Worm (Caenorhabditis elegans) whole organism, L4 larva: Measurements from ENCODE around the gene dec-7.

Experiments
- F26F4.8 ChIP-seq: fragments of 200-800 bp; sonication (Bioruptor generic); conservative IDR thresholded peaks from 2 replicates; pipeline ENCODE4 v1.3.6; 2022; ENCODE audit warnings: missing genetic modification characterization, missing compliant biosample characterization
- F37D6.2 ChIP-seq: sonication (generic microtip); optimal IDR thresholded peaks from 2 replicates; lab custom pipeline; 2016; ENCODE audit warnings: mild to moderate bottlenecking, missing genetic modification characterization, missing compliant biosample characterization
- T20F7.1 ChIP-seq: fragments of 200-800 bp; sonication (Bioruptor generic); optimal IDR thresholded peaks from 2 replicates; lab custom pipeline; 2018; ENCODE audit warnings: mild to moderate bottlenecking, missing genetic modification characterization, missing compliant biosample characterization
- T26A8.4 ChIP-seq: fragments of 200-800 bp; sonication (Bioruptor generic); IDR thresholded peaks from 2 replicates; pipeline ENCODE4 v1.3.6; 2022; ENCODE audit warnings: missing genetic modification characterization, missing compliant biosample characterization
- ZK337.2 ChIP-seq: fragments of 200-800 bp; sonication (Bioruptor generic); IDR thresholded peaks from 2 replicates; pipeline ENCODE4 v1.3.6; 2022; ENCODE audit warnings: missing genetic modification reagents, missing genetic modification characterization, missing compliant biosample characterization
- aha-1 ChIP-seq: fragments of 150-350 bp; peaks from one replicate; lab custom pipeline; 2014; ENCODE audit warnings: missing biosample characterization, missing genetic modification characterization
- aly-2 ChIP-seq: sonication (generic microtip); optimal IDR thresholded peaks from 2 replicates; lab custom pipeline; 2018; ENCODE audit warnings: missing biosample characterization, missing genetic modification characterization
- daf-16 ChIP-seq, 3 experiments: sonication (generic microtip); optimal IDR thresholded peaks; 2 replicates each; lab custom pipeline; 2016 to 2017; ENCODE audit warnings: missing genetic modification characterization in 3 of 3, missing genetic modification reagents in 3 of 3, mild to moderate bottlenecking in 2 of 3, missing compliant biosample characterization in 2 of 3, missing biosample characterization in 1 of 3, moderate library complexity in 1 of 3
- daf-19 ChIP-seq: fragments of 200-800 bp; sonication (Bioruptor generic); conservative IDR thresholded peaks from 2 replicates; pipeline ENCODE4 v1.3.6; 2022; ENCODE audit warnings: missing genetic modification characterization, missing compliant biosample characterization
- daf-8 ChIP-seq: fragments of 200-800 bp; sonication (Bioruptor generic); IDR thresholded peaks from 2 replicates; pipeline ENCODE4 v1.3.6; 2022; ENCODE audit warnings: missing genetic modification characterization, missing compliant biosample characterization
- dmd-8 ChIP-seq: fragments of 200-800 bp; sonication (Bioruptor generic); IDR thresholded peaks from 2 replicates; pipeline ENCODE4 v1.3.6; 2022; ENCODE audit warnings: missing genetic modification characterization, missing compliant biosample characterization
- dve-1 ChIP-seq: sonication (generic microtip); optimal IDR thresholded peaks from 2 replicates; lab custom pipeline; 2017; ENCODE audit warnings: antibody characterized with exemption, mild to moderate bottlenecking, missing genetic modification characterization, missing compliant biosample characterization; ENCODE audit not compliant: insufficient read depth
- egl-43 ChIP-seq: fragments of 200-800 bp; sonication (Bioruptor generic); IDR thresholded peaks from 2 replicates; pipeline ENCODE4 v1.3.6; 2022; ENCODE audit warnings: missing genetic modification reagents, missing genetic modification characterization, missing compliant biosample characterization
- fkh-10 ChIP-seq: fragments of 150-350 bp; optimal IDR thresholded peaks from 2 replicates; lab custom pipeline; 2014; ENCODE audit warnings: missing biosample characterization, missing genetic modification reagents, missing genetic modification characterization
- gei-8 ChIP-seq: fragments of 200-800 bp; sonication (Bioruptor generic); optimal IDR thresholded peaks from 2 replicates; lab custom pipeline; 2018; ENCODE audit warnings: mild to moderate bottlenecking, missing genetic modification characterization, missing compliant biosample characterization
- hlh-30 ChIP-seq: sonication (generic microtip); optimal IDR thresholded peaks from 2 replicates; lab custom pipeline; 2017; ENCODE audit warnings: antibody characterized with exemption, mild to moderate bottlenecking, missing genetic modification characterization, missing compliant biosample characterization; ENCODE audit not compliant: insufficient read depth
- hmg-1.1 ChIP-seq: fragments of 200-800 bp; sonication (Bioruptor generic); IDR thresholded peaks from 2 replicates; pipeline ENCODE4 v1.3.6; 2022; ENCODE audit warnings: missing genetic modification reagents, missing genetic modification characterization, missing compliant biosample characterization
- jun-1 ChIP-seq: fragments of 150-350 bp; optimal IDR thresholded peaks from 2 replicates; lab custom pipeline; 2014; ENCODE audit warnings: missing biosample characterization, missing genetic modification reagents, missing genetic modification characterization
- lin-38 ChIP-seq: fragments of 200-800 bp; sonication (Bioruptor generic); IDR thresholded peaks from 2 replicates; pipeline ENCODE4 v1.3.6; 2022; ENCODE audit warnings: missing genetic modification reagents, missing genetic modification characterization, missing compliant biosample characterization
- lir-3 ChIP-seq: sonication (generic microtip); optimal IDR thresholded peaks from 2 replicates; lab custom pipeline; 2016; ENCODE audit warnings: mild to moderate bottlenecking, missing genetic modification characterization, missing compliant biosample characterization
- lsy-2 ChIP-seq, 2 experiments: fragments of 150-350 bp in 1 of 2; sonication (generic microtip) in 1 of 2; optimal IDR thresholded peaks; 2 replicates each; lab custom pipeline; 2014 to 2017; ENCODE audit warnings: missing biosample characterization in 2 of 2, missing genetic modification characterization in 2 of 2
- madf-5 ChIP-seq, 2 experiments: fragments of 200-800 bp; sonication (Bioruptor generic); IDR thresholded peaks; 2 replicates each; pipeline ENCODE4 v1.3.6; 2022; ENCODE audit warnings: missing compliant biosample characterization in 2 of 2, missing genetic modification characterization in 2 of 2
- mdt-29 ChIP-seq: fragments of 200-800 bp; sonication (Bioruptor generic); IDR thresholded peaks from 2 replicates; pipeline ENCODE4 v1.3.6; 2022; ENCODE audit warnings: missing genetic modification reagents, missing genetic modification characterization, missing compliant biosample characterization
- mep-1 ChIP-seq: fragments of 150-350 bp; sonication (generic microtip); optimal IDR thresholded peaks from 3 replicates; lab custom pipeline; 2014; ENCODE audit warnings: missing biosample characterization, missing genetic modification characterization
- mes-2 ChIP-seq: sonication (generic microtip); optimal IDR thresholded peaks from 2 replicates; lab custom pipeline; 2016; ENCODE audit warnings: missing genotype, mild to moderate bottlenecking, missing genetic modification characterization, missing compliant biosample characterization; ENCODE audit not compliant: poor library complexity, severe bottlenecking
- mxl-2 ChIP-seq: fragments of 200-800 bp; sonication (Bioruptor generic); conservative IDR thresholded peaks from 2 replicates; pipeline ENCODE4 v1.3.6; 2022; ENCODE audit warnings: missing genetic modification reagents, missing genetic modification characterization, missing compliant biosample characterization
- nhr-237 ChIP-seq: sonication (generic microtip); optimal IDR thresholded peaks from 2 replicates; lab custom pipeline; 2017; ENCODE audit warnings: missing biosample characterization, missing genetic modification characterization
- nhr-42 ChIP-seq: fragments of 200-800 bp; sonication (Bioruptor generic); IDR thresholded peaks from 2 replicates; pipeline ENCODE4 v1.3.6; 2022; ENCODE audit warnings: missing genetic modification characterization, missing compliant biosample characterization
- pha-4 ChIP-seq, 2 experiments: fragments of 150-350 bp in 1 of 2; fragments of 200-800 bp in 1 of 2; sonication (Bioruptor generic) in 1 of 2; IDR thresholded peaks in 1 of 2; optimal IDR thresholded peaks in 1 of 2; 2 replicates each; pipeline versions ENCODE4 v1.3.6 to Lab custom; 2014 to 2022; ENCODE audit warnings: missing genetic modification characterization in 2 of 2, missing genetic modification reagents in 2 of 2, missing biosample characterization in 1 of 2, missing compliant biosample characterization in 1 of 2
- rbr-2 ChIP-seq: sonication (generic microtip); optimal IDR thresholded peaks from 2 replicates; lab custom pipeline; 2016; ENCODE audit warnings: missing genotype, missing genetic modification characterization, missing compliant biosample characterization
- sdz-12 ChIP-seq: fragments of 200-800 bp; sonication (Bioruptor generic); optimal IDR thresholded peaks from 2 replicates; lab custom pipeline; 2018; ENCODE audit warnings: mild to moderate bottlenecking, missing genetic modification characterization, missing compliant biosample characterization
- snpc-1.2 ChIP-seq: fragments of 200-800 bp; sonication (Bioruptor generic); IDR thresholded peaks from 2 replicates; pipeline ENCODE4 v1.3.6; 2022; ENCODE audit warnings: missing genetic modification reagents, missing genetic modification characterization, missing compliant biosample characterization
- spr-1 ChIP-seq: sonication (generic microtip); optimal IDR thresholded peaks from 2 replicates; lab custom pipeline; 2016; ENCODE audit warnings: mild to moderate bottlenecking, missing genetic modification characterization, missing compliant biosample characterization
- spr-3 ChIP-seq: fragments of 200-800 bp; sonication (Bioruptor generic); optimal IDR thresholded peaks from 2 replicates; lab custom pipeline; 2018; ENCODE audit warnings: mild to moderate bottlenecking, missing genetic modification characterization, missing compliant biosample characterization
- unc-62 ChIP-seq, 3 experiments: fragments of 150-350 bp in 1 of 3; sonication (generic microtip); optimal IDR thresholded peaks in 2 of 3; peaks in 1 of 3; 1 replicate in 1 of 3; 2 replicates in 2 of 3; lab custom pipeline; 2014 to 2017; ENCODE audit warnings: missing biosample characterization in 3 of 3, missing genetic modification characterization in 3 of 3, missing genetic modification reagents in 3 of 3, missing genotype in 1 of 3
- zag-1 ChIP-seq: fragments of 150-350 bp; optimal IDR thresholded peaks from 2 replicates; lab custom pipeline; 2014; ENCODE audit warnings: missing biosample characterization, missing genetic modification characterization
- zfp-3 ChIP-seq: fragments of 200-800 bp; sonication (Bioruptor generic); conservative IDR thresholded peaks from 2 replicates; pipeline ENCODE4 v1.3.6; 2022; ENCODE audit warnings: missing genetic modification reagents, missing genetic modification characterization, missing compliant biosample characterization
- zip-11 ChIP-seq: fragments of 200-800 bp; sonication (Bioruptor generic); IDR thresholded peaks from 2 replicates; pipeline ENCODE4 v1.3.6; 2022; ENCODE audit warnings: missing genetic modification characterization, missing compliant biosample characterization
- zip-2 ChIP-seq: fragments of 150-350 bp; optimal IDR thresholded peaks from 2 replicates; lab custom pipeline; 2014; ENCODE audit warnings: missing biosample characterization, missing genetic modification characterization
- ztf-11 ChIP-seq: fragments of 150-350 bp; optimal IDR thresholded peaks from 2 replicates; lab custom pipeline; 2014; ENCODE audit warnings: missing biosample characterization, missing genetic modification characterization

Gene dec-7

DNA sequence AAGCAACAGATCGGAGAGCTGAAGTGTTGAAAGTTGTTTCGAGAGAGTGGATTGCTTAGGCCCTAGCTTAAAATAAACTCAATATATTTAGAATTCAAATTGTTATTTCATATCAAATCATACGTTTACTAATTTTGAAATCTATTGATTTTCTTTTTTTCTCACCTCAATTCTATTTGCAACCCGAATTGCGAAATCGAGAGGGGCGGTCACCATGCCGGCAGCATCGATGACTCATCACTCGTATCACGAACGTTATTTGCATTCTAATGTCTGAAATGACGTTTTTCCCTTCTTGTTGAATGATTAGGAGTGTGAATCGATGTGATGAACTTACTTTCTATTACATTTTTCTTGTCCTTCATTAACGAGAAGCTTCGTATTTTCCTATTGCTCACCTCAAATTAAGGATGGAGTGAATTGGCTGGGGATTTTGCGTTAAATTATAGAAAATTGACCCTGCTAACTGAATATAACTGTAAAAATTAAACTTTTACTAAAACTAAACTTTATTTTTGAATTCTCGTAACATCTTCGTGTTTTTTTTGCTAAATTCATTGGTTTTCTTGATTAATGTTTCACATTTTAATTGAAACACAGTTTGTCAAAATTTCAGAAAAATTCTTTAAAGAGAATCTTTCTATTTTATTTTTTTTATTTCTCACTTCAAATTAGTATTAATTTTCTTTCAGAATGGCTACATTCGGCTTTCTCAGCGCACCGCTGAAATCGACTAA, 24.6 kb downstream of the dec-7 start, which contains the start of gene alx-1 (continued):
- TF ChIP-seq daf-19 = no peak
- TF ChIP-seq snpc-1.2 (GFP tag; lab: Robert Waterston, UW) = no peak
- TF ChIP-seq unc-62 (GFP tag; optimal IDR thresholded peaks at IDR 0.05 in 1 of 2; lab: Kevin White, UChicago) = peak in 1 of 2 experiments; percentile 63
- TF ChIP-seq unc-62 (tag; optimal IDR thresholded peaks at IDR 0.05; lab: Kevin White, UChicago) = no peak
- no peak for TF ChIP-seq rbr-2
- TF ChIP-seq nhr-42 (GFP tag; lab: Robert Waterston, UW) = no peak
- TF ChIP-seq lir-3 (tag; lab: Kevin White, UChicago) = no peak
- no peak for TF ChIP-seq mep-1 (tag; lab: Kevin White, UChicago)
- no peak for TF ChIP-seq sdz-12 (GFP tag; lab: Kevin White, UChicago)
- TF ChIP-seq mdt-29 (GFP tag; lab: Robert Waterston, UW) = no peak
- TF ChIP-seq hlh-30 (tag; lab: Kevin White, UChicago) = peak; percentile 53
- TF ChIP-seq spr-3 = no peak
- no peak for TF ChIP-seq zfp-3
- no peak for TF ChIP-seq zag-1
- TF ChIP-seq F37D6.2 (tag; lab: Kevin White, UChicago) = no peak
- TF ChIP-seq aha-1 = no peak
- no peak for TF ChIP-seq mxl-2 (GFP tag; lab: Robert Waterston, UW)
- TF ChIP-seq spr-1 = no peak
- TF ChIP-seq daf-16 (GFP tag; optimal IDR thresholded peaks at IDR 0.05; lab: Kevin White, UChicago) = no peak
- TF ChIP-seq daf-16 (tag; optimal IDR thresholded peaks at IDR 0.05; lab: Kevin White, UChicago) = peak; percentile 49
- no peak for TF ChIP-seq fkh-10 (GFP tag; lab: Kevin White, UChicago)
- no peak for TF ChIP-seq F26F4.8 (GFP tag; lab: Robert Waterston, UW)
- TF ChIP-seq T20F7.1 (GFP tag; lab: Kevin White, UChicago) = no peak
- no peak for TF ChIP-seq pha-4 (GFP tag; IDR thresholded peaks at IDR 0.05; lab: Robert Waterston, UW)
- no peak for TF ChIP-seq pha-4 (tag; optimal IDR thresholded peaks at IDR 0.05; lab: Kevin White, UChicago)

DNA sequence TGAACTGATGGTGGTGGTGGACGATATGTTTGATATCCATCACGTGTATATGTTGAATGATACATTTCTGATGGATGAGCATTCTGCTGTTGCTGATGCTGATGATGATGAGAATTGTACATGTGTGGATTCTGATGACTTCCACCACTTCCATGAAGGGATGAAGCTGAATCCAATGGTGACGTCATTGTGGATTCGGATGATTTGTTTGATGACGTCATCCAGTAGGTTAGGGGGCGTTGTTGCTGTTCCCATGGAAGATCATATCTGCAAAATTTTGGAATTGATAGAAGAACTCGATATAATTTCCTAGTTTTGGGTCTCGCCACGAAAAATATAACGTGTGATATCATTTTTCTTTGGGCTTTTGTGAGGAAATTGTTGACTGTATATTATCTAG, 31.2 kb downstream of the dec-7 start:
- no peak for TF ChIP-seq lsy-2 (tag; optimal IDR thresholded peaks at IDR 0.05; lab: Kevin White, UChicago)
- TF ChIP-seq T26A8.4 (GFP tag; lab: Robert Waterston, UW) = 0 out of 2 replicates have a peak, but pooled peaks have one; percentile 19
- no peak for TF ChIP-seq zip-11 (GFP tag; lab: Robert Waterston, UW)
- TF ChIP-seq ZK337.2 (GFP tag; lab: Robert Waterston, UW) = 0 out of 2 replicates have a peak, but pooled peaks have one; percentile 42
- TF ChIP-seq, all 104 proteins: peak for 2

DNA sequence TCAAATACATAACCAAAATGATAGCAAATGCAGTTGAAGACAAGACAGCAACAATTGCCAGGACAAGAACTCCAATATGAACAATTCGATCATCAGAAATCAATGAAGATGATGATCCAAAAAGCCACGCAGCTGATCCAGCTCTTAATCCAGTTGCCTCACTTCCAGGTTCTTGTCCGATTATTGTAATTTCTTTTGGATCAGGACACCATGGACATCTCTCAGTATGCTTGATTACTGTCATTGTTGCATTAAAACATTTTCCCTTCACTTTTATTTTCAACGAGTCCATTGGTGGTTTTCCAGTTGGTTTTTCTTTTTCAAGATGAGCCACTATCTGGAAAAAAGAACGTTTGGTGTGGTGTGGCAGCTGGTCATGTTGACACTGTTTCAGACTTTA, 32.2 kb downstream of the dec-7 start:
- peak in 1 of 2 experiments; percentile 57 for TF ChIP-seq unc-62 (GFP tag; optimal IDR thresholded peaks at IDR 0.05 in 1 of 2; lab: Kevin White, UChicago)
- no peak for TF ChIP-seq unc-62 (tag; optimal IDR thresholded peaks at IDR 0.05; lab: Kevin White, UChicago)
- TF ChIP-seq jun-1 = no peak
- peak; percentile 70 for TF ChIP-seq aha-1

DNA sequence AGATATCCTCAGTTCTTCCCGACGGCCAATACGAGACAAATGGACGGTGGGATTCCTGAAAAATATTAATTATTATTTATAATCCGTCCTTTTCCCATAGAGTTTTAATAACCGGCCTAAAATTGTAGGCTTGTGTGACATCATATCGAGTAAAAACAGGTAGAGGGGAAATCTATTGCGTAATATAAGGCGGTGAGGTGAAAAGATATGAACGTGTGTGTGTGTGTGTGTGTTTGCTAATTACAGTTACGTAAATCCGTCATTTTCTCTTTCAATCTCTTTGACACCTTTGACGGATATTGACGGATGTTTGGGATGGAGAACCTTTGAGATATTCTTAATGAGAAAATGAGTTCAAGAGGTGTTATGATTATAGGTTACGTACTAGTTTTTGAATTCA, 33.2 kb downstream of the dec-7 start:
- no peak for TF ChIP-seq dmd-8
- no peak for TF ChIP-seq egl-43 (GFP tag; lab: Robert Waterston, UW)
- TF ChIP-seq daf-8 (GFP tag; lab: Robert Waterston, UW) = no peak
- TF ChIP-seq lin-38 = no peak
- no peak for TF ChIP-seq hmg-1.1 (GFP tag; lab: Robert Waterston, UW)
- no peak for TF ChIP-seq mes-2 (tag; lab: Kevin White, UChicago)
- TF ChIP-seq ztf-11 = no peak
- no peak for TF ChIP-seq gei-8 (GFP tag; lab: Kevin White, UChicago)
- TF ChIP-seq daf-19 = no peak
- TF ChIP-seq madf-5 (GFP tag; IDR thresholded peaks at IDR 0.05; lab: Robert Waterston, UW) = no peak
- TF ChIP-seq nhr-237 (tag; lab: Kevin White, UChicago) = no peak
- TF ChIP-seq aly-2 = no peak
- no peak for TF ChIP-seq zag-1
- no peak for TF ChIP-seq zip-2 (tag; lab: Kevin White, UChicago)
- no peak for TF ChIP-seq dve-1 (tag; lab: Kevin White, UChicago)
